Worm (Caenorhabditis elegans): ENCODE data around the gene eff-1.

DNA sequence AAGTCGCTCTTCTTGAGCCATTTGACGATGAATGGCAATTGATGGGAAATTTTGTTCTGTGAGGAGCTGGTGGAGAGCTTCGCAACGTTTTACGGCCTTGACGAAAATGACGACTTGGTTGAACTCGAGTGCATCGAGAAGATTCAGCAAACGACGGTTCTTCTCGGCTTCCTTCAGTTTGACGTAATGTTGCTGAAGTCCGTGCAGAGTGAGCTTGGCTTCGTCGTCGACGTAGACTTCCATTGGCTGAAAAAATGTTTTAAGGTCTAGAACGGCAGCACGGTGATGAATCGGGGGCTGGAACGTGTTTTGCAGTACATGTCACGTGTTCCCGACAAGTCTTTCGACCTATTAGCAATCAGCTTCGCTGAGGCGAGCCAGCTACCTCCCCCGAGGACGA is 19.0 kb upstream of the eff-1 start:
- no peak for TF ChIP-seq snpc-4 (tag; optimal IDR thresholded peaks at IDR 0.05)
- TF ChIP-seq fos-1 (tag; optimal IDR thresholded peaks at IDR 0.05), result no peak
- no peak for TF ChIP-seq unc-39 (tag; optimal IDR thresholded peaks at IDR 0.05)
- TF ChIP-seq nhr-25 (tag; optimal IDR thresholded peaks at IDR 0.05), result no peak
- TF ChIP-seq nhr-76 (tag; optimal IDR thresholded peaks at IDR 0.05), result no peak
- TF ChIP-seq skn-1 (tag; optimal IDR thresholded peaks at IDR 0.05), result no peak
